Worm (Caenorhabditis elegans) whole organism, L2 larva: ENCODE measurements around the gene srw-107.

ENCODE experiments used
- F13H6.1 ChIP-seq: sonication (generic microtip); optimal IDR thresholded peaks from 2 replicates; lab custom pipeline; 2016; ENCODE audit warnings: missing genetic modification characterization, missing compliant biosample characterization
- R02D3.7 ChIP-seq: fragments of 150-350 bp; optimal IDR thresholded peaks from 2 replicates; lab custom pipeline; 2014; ENCODE audit warnings: missing biosample characterization, missing genetic modification characterization
- ZK546.5 ChIP-seq: sonication (generic microtip); optimal IDR thresholded peaks from 2 replicates; lab custom pipeline; 2017; ENCODE audit warnings: missing biosample characterization, missing genetic modification characterization
- alr-1 ChIP-seq: fragments of 150-350 bp; optimal IDR thresholded peaks from 2 replicates; lab custom pipeline; 2014; ENCODE audit warnings: missing biosample characterization, missing genetic modification characterization
- aly-2 ChIP-seq: fragments of 150-350 bp; optimal IDR thresholded peaks from 2 replicates; lab custom pipeline; 2014; ENCODE audit warnings: missing biosample characterization, missing genetic modification characterization
- ama-1 ChIP-seq: fragments of 150-350 bp; optimal IDR thresholded peaks from 2 replicates; lab custom pipeline; 2018; ENCODE audit warnings: inconsistent platforms
- crh-2 ChIP-seq: sonication (generic microtip); optimal IDR thresholded peaks from 2 replicates; lab custom pipeline; 2017; ENCODE audit warnings: missing biosample characterization, missing genetic modification characterization
- fos-1 ChIP-seq: fragments of 150-350 bp; optimal IDR thresholded peaks from 2 replicates; lab custom pipeline; 2014; ENCODE audit warnings: missing biosample characterization, missing genetic modification characterization
- lsy-2 ChIP-seq, 2 experiments: fragments of 150-350 bp in 1 of 2; sonication (generic microtip) in 1 of 2; optimal IDR thresholded peaks; 2 replicates each; lab custom pipeline; 2014 to 2017; ENCODE audit warnings: missing biosample characterization in 2 of 2, missing genetic modification characterization in 2 of 2
- mbf-1 ChIP-seq: sonication (generic microtip); optimal IDR thresholded peaks from 2 replicates; lab custom pipeline; 2017; ENCODE audit warnings: missing biosample characterization, missing genetic modification characterization
- nhr-12 ChIP-seq: fragments of 150-350 bp; optimal IDR thresholded peaks from 2 replicates; lab custom pipeline; 2014; ENCODE audit warnings: missing biosample characterization, missing genetic modification characterization
- nhr-23 ChIP-seq: fragments of 150-350 bp; optimal IDR thresholded peaks from 2 replicates; lab custom pipeline; 2014; ENCODE audit warnings: missing biosample characterization, missing genetic modification reagents, missing genetic modification characterization
- nhr-25 ChIP-seq: fragments of 150-350 bp; sonication (generic microtip); optimal IDR thresholded peaks from 3 replicates; lab custom pipeline; 2014; ENCODE audit warnings: missing biosample characterization, missing genetic modification characterization
- peb-1 ChIP-seq: fragments of 150-350 bp; optimal IDR thresholded peaks from 2 replicates; lab custom pipeline; 2014; ENCODE audit warnings: missing biosample characterization, missing genetic modification characterization
- sma-9 ChIP-seq, 2 experiments: fragments of 150-350 bp in 1 of 2; sonication (generic microtip) in 1 of 2; optimal IDR thresholded peaks; 2 replicates each; lab custom pipeline; 2014 to 2016; ENCODE audit warnings: missing genetic modification characterization in 2 of 2, mild to moderate bottlenecking in 1 of 2, missing biosample characterization in 1 of 2, missing compliant biosample characterization in 1 of 2, missing genetic modification reagents in 1 of 2, moderate library complexity in 1 of 2
- unc-55 ChIP-seq: fragments of 150-350 bp; sonication (generic microtip); optimal IDR thresholded peaks from 3 replicates; lab custom pipeline; 2014; ENCODE audit warnings: missing biosample characterization, missing genetic modification reagents, missing genetic modification characterization
- zag-1 ChIP-seq: fragments of 150-350 bp; optimal IDR thresholded peaks from 2 replicates; lab custom pipeline; 2014; ENCODE audit warnings: missing biosample characterization, missing genetic modification characterization
- ztf-4 ChIP-seq: fragments of 150-350 bp; optimal IDR thresholded peaks from 2 replicates; lab custom pipeline; 2014; ENCODE audit warnings: missing biosample characterization, missing genetic modification characterization

srw-107 gene

ce11 chrV:474516-474915, 46.9 kb downstream of the srw-107 start, which contains the start of gene nhr-99:
TSS of gene nhr-99 (plus strand) at chrV:474778.
- peak; percentile 43 for TF ChIP-seq sma-9 (GFP tag; optimal IDR thresholded peaks at IDR 0.05; lab: Kevin White, UChicago)
- TF ChIP-seq sma-9 (tag; optimal IDR thresholded peaks at IDR 0.05; lab: Kevin White, UChicago) = no peak
- TF ChIP-seq fos-1 (tag; lab: Kevin White, UChicago) = peak; percentile 79
- TF ChIP-seq crh-2 (tag; lab: Kevin White, UChicago) = peak; percentile 26
- no peak for TF ChIP-seq ztf-4
- TF ChIP-seq, all 48 proteins: peak for 3

- TF ChIP-seq mbf-1 (no peak), alr-1 (tag; lab: Kevin White, UChicago) (no peak), peb-1 (tag; lab: Kevin White, UChicago) (no peak), nhr-12 (tag; lab: Kevin White, UChicago) (no peak), nhr-23 (tag; lab: Kevin White, UChicago) (no peak), aly-2 (tag; lab: Kevin White, UChicago) (no peak), zag-1 (tag; lab: Kevin White, UChicago) (no peak), lsy-2 (tag; optimal IDR thresholded peaks at IDR 0.05; lab: Kevin White, UChicago) (no peak), ZK546.5 (tag; lab: Kevin White, UChicago) (no peak), nhr-25 (no peak), R02D3.7 (tag; lab: Kevin White, UChicago) (no peak), ztf-4 (no peak), unc-55 (GFP tag; lab: Kevin White, UChicago) (no peak), fos-1 (tag; lab: Kevin White, UChicago) (no peak), ama-1 (lab: Kevin White, UChicago) (no peak), F13H6.1 (tag; lab: Kevin White, UChicago) (no peak), sma-9 (GFP tag; optimal IDR thresholded peaks at IDR 0.05; lab: Kevin White, UChicago) (no peak), sma-9 (tag; optimal IDR thresholded peaks at IDR 0.05; lab: Kevin White, UChicago) (no peak)
These were observed 48.8 kb downstream of the srw-107 start, which contains the start of gene srt-31 for ce11 chrV:472589-472988. TSS of gene srt-31 (plus strand) at chrV:472889.
